Fruit fly (Drosophila melanogaster) whole organism: ENCODE data around the gene Scsalpha2.

Experiments used
- CG8478 ChIP-seq: fragments of >200 bp; optimal IDR thresholded peaks from 2 replicates; lab custom pipeline; 2018; ENCODE audit warnings: inconsistent platforms
- Dll ChIP-seq: fragments of >200 bp; optimal IDR thresholded peaks from 2 replicates; lab custom pipeline; 2017
- EcR ChIP-seq, 2 experiments: fragments of >200 bp; optimal IDR thresholded peaks; 2 replicates each; lab custom pipeline; 2017; ENCODE audit warnings: missing biosample characterization in 2 of 2, missing genetic modification characterization in 2 of 2, missing genetic modification reagents in 2 of 2
- pan ChIP-seq: fragments of >200 bp; optimal IDR thresholded peaks from 2 replicates; lab custom pipeline; 2017
- psq ChIP-seq: fragments of >200 bp; optimal IDR thresholded peaks from 2 replicates; lab custom pipeline; 2017
- usp ChIP-seq: fragments of >200 bp; optimal IDR thresholded peaks from 2 replicates; lab custom pipeline; 2017; ENCODE audit warnings: missing biosample characterization, missing genetic modification characterization, mixed read lengths

Scsalpha2 gene

DNA sequence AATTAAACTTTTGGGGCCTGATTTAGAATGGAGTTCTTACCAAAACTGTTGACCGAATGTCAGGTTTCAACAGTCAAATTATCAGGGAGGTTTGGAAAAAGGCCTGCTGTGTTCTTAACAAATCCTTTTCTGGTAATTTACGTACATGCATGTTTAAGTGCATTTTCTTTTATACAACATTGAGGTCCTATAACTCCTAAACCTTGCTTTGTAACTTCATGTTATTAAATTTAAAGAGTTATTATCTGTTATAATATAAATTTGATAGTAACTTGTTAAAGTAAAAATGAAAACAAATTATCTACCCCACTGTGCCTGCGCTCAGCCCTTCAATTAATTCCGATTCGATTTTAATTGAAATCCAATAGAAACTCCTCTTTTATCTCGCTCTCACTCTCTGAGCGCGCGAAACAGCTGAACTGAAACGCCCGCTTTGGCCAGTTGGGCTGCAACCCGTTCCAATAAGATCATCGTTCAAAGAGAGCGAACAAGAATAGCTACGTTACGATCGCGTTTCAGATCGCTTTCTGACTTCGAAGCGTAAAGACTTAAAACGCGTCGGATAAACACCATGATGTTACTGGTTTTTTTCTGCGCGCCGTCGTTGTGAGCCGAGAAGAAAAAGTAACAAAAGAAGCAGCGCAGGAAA is at the start of gene Scsalpha2:
Scsalpha2 (minus strand) TSS at position 51 of the 649 bp plus-strand sequence.
- no peak for TF ChIP-seq usp (GFP tag; lab: Kevin White, UChicago)
- no peak for TF ChIP-seq psq (lab: Kevin White, UChicago)
- TF ChIP-seq EcR (GFP tag; optimal IDR thresholded peaks at IDR 0.05; lab: Kevin White, UChicago): no peak
- TF ChIP-seq pan (lab: Kevin White, UChicago): no peak
- no peak for TF ChIP-seq CG8478 (lab: Kevin White, UChicago)
- TF ChIP-seq Dll (lab: Kevin White, UChicago): no peak

DNA sequence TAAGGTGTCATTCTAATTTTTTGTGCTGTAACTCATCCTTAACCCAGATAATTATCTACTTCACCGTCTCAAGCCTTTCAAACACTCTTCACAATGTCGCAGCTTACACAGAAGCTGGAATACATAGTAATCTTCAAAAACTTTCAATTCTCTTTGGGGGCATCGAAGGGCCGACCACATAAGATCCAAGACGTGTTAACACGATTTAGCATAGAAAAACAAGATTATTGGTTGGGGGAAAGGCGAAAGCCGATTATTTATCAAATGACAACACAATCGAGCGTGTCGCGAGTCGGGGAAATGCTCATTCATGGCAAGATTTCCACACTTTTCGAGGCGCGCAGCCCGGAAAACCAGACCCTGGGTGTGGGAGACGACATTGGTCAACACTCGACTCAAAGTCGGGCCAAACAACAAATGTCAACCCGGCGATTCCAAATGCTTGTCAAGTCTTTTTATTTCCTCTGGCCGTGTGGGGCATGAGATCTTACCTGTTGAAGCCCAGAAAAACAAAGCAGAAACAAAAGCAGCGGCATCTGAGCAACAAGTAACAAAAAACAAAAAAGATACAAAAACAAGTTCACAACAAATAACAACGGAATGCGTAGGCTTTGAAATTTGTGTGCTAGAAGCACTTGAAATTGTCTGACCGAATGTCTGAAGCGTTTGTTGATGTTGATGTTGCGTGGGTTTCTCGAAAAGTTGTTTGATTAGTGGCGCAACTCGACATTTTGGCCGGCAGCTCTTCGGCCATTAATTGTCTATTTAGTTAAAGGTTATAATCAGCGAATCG is 47.7 kb upstream of the Scsalpha2 start:
- TF ChIP-seq EcR (GFP tag; optimal IDR thresholded peaks at IDR 0.05; lab: Kevin White, UChicago) (no peak), pan (lab: Kevin White, UChicago) (no peak), CG8478 (lab: Kevin White, UChicago) (no peak), usp (GFP tag; lab: Kevin White, UChicago) (no peak), psq (lab: Kevin White, UChicago) (no peak), Dll (lab: Kevin White, UChicago) (no peak)

DNA sequence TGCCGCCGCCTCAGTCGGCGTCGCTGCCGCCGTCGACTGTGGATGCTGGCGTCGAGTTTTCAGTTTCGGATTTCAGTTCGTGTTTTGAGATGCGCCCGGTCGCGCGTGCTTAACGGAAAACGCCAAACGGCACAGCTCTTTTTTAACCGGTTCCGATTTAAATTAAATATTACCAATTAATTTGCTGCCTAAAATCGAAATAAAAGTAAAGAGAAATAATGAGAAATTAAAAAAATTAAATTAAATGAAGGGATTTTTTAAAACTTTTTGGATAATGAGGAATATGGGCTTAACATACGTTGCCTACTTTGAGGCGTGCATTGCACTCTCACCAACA is 46.3 kb upstream of the Scsalpha2 start:
- TF ChIP-seq EcR (GFP tag; optimal IDR thresholded peaks at IDR 0.05; lab: Kevin White, UChicago) (no peak), Dll (lab: Kevin White, UChicago) (no peak), usp (GFP tag; lab: Kevin White, UChicago) (no peak), CG8478 (lab: Kevin White, UChicago) (no peak), pan (lab: Kevin White, UChicago) (no peak), psq (lab: Kevin White, UChicago) (no peak)

DNA sequence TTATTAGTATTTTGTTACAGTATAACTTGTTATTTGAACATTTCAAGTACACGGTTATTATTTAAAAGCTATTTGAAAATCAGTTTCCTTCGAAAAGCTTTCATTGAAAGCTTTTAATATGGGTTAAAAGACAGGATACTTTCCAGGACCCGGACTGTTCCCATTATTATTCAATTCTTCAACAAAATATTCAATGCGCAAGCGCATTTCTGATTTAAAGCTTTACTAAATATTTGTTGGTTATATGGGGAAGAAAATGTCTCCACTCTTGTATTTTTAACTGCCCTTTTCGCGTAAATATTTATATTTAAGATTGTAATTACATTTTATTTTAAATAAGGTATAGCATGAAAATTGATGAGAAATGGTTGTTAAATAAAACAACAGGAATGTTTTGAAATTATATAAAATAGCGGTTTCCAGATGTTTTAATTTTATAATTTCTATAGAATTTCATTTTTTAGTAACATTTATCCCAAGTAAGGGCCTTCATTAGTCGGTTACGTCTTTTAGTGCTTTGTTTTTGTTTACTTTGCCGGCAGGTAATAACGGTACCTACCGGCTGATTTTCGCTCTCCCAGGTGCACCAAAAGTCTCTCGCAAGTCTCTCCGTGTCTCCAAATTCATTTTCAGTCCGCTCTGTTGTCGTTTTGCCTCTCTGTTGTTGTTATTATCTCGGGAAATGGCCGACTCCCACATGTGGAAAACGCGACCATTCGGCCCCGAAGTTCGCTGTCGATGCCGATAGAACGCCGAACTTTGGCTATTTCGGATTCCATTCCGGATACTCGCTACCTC is 45.7 kb upstream of the Scsalpha2 start:
- TF ChIP-seq pan (lab: Kevin White, UChicago): no peak
- TF ChIP-seq EcR (GFP tag; optimal IDR thresholded peaks at IDR 0.05; lab: Kevin White, UChicago): no peak
- TF ChIP-seq usp (GFP tag; lab: Kevin White, UChicago): no peak
- TF ChIP-seq CG8478 (lab: Kevin White, UChicago): no peak
- no peak for TF ChIP-seq Dll (lab: Kevin White, UChicago)
- TF ChIP-seq psq (lab: Kevin White, UChicago): no peak

DNA sequence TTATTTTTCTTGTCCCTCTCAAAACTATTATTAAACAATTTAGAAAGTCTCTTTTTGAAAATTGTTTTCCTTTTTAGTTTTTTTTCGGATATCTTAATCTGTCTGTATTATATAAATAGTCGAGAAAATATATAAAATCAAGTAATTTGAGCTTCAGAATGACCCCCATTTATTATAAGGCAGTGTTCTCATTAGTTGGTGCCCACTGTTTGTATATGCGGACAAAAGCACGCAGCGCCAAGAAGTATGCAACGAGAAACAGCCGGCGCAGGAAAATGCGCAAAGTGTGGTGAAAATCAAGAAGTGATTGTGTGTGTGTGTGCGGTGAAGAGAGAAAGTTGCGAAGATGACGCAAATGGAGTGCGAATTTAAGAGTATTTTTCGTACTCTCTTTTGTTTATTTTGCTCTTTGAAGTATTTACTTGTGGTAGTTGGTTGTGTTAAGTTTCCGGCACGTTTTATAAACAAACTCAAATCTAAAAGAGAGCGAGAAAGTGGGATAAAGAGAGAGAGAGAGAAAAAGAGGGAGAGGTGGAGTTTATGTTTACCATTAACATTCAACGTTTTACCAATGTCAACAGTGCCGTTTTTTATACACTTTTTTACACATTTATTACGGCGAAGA is 40.3 kb upstream of the Scsalpha2 start:
- no peak for TF ChIP-seq EcR (GFP tag; optimal IDR thresholded peaks at IDR 0.05; lab: Kevin White, UChicago)
- no peak for TF ChIP-seq Dll (lab: Kevin White, UChicago)
- TF ChIP-seq pan (lab: Kevin White, UChicago): no peak
- TF ChIP-seq usp (GFP tag; lab: Kevin White, UChicago): no peak
- no peak for TF ChIP-seq psq (lab: Kevin White, UChicago)
- no peak for TF ChIP-seq CG8478 (lab: Kevin White, UChicago)

DNA sequence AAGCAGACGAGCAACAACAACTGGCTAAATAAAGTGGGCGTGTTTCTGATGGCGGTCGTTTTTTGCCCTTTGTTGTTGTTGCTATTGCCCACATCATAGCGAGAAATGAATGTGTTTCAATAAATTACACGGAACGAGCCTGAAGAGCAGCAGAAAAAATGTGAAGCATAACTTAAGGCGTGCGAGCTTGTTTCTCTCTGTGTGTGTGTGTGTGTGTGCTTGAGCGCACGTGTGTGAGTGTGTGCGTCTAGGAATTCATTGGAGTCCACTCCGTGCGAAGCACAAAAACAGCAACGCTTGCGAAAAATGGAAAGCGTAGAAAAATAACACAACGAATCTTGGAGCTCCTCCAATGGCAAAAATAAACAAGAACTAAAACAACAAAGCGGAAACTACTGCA is 37.7 kb upstream of the Scsalpha2 start:
- no peak for TF ChIP-seq pan (lab: Kevin White, UChicago)
- no peak for TF ChIP-seq EcR (GFP tag; optimal IDR thresholded peaks at IDR 0.05; lab: Kevin White, UChicago)
- no peak for TF ChIP-seq CG8478 (lab: Kevin White, UChicago)
- no peak for TF ChIP-seq usp (GFP tag; lab: Kevin White, UChicago)
- no peak for TF ChIP-seq psq (lab: Kevin White, UChicago)
- TF ChIP-seq Dll (lab: Kevin White, UChicago): no peak

DNA sequence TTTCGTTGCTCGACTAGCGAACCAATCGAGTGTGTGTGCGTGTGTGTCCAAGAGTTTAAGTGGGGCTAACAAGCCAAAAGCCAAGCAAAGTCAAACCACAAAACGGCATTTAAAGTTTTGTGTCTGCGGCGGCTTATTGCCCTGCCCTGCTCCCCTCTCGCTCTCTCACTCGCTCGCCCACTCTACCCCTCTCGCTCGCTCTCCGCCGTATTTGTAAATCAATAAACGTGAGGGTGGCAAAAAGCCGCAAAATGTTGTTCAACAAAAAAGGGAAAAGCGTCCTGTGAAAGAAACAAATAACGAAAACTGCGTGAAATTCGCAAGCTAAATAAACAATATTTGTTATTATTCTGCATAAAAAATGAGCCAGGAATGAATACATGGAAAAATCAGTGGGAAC is 36.9 kb upstream of the Scsalpha2 start:
- no peak for TF ChIP-seq usp (GFP tag; lab: Kevin White, UChicago)
- TF ChIP-seq CG8478 (lab: Kevin White, UChicago): no peak
- TF ChIP-seq Dll (lab: Kevin White, UChicago): no peak
- TF ChIP-seq psq (lab: Kevin White, UChicago): no peak
- no peak for TF ChIP-seq pan (lab: Kevin White, UChicago)

DNA sequence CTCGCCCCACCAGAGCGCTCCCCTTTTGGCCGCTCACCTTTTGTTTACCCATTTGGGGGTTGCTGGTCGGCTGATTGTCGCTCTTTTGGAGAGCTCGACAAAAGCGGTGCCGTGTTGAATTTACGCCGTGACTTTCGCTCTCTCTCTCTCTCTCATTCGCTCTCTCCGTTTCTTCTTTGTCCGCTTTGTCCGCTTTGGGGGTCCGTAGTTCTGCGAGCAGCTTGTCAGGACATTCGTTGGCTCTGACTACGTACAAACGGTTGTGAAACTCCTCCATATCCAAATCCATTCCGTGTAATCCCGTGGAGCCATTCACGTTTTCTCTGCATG is 36.5 kb upstream of the Scsalpha2 start:
- TF ChIP-seq CG8478 (lab: Kevin White, UChicago) (no peak), psq (lab: Kevin White, UChicago) (no peak), EcR (GFP tag; optimal IDR thresholded peaks at IDR 0.05; lab: Kevin White, UChicago) (no peak), pan (lab: Kevin White, UChicago) (no peak), usp (GFP tag; lab: Kevin White, UChicago) (no peak), Dll (lab: Kevin White, UChicago) (no peak)

DNA sequence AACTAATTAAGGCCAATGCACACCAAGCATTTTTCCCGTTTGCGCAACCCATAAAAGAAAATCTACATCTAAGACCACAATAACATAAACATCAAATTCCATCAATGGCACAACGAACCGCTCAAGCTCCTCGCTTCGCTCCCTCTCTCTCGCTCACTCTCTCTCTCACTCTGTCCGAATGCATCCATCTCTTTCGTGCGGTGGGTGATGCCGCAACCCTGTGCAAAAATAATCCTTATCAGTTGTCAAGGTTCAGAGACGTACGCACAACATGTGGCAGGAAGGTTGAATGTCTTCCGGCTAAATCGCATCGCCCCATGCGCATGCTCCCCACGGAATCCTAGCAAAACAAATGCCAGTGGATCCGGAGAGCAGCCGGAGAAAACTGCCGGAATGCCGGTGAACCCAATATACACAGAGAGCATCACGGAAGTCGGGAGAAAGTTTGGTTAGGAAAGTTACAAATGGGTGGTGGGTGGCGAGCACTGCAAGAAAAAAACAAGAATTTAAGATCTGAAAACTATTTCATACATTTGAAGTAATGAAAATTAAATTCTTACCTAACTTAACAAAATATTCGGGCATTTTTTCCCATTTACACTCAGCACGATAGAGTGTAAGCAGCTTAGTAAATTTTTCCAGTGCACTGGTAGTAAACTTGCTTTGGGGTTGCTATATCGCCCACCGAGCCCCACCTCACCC is 36.0 kb upstream of the Scsalpha2 start:
- TF ChIP-seq pan (lab: Kevin White, UChicago): no peak
- no peak for TF ChIP-seq Dll (lab: Kevin White, UChicago)
- no peak for TF ChIP-seq CG8478 (lab: Kevin White, UChicago)
- no peak for TF ChIP-seq usp (GFP tag; lab: Kevin White, UChicago)
- TF ChIP-seq EcR (GFP tag; optimal IDR thresholded peaks at IDR 0.05; lab: Kevin White, UChicago): no peak
- TF ChIP-seq psq (lab: Kevin White, UChicago): no peak

DNA sequence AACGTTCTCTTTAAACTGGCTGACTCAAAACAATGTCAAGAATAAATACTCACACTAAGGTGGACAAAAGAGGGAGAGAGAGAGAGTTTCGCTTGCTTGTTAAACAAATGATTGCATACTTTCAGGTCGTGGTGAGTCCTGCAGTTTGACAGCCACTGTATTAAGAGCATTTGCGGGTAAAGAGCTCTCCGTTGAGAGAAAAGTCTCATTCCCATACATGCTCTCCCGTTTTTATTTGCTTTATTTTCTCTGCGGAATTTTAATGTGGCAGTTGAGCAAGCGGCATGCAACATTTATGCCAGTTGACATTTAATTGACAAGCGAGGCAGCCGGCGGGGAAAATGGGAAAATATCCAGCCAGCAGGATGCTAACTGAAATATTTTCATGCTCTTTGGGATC is 32.4 kb upstream of the Scsalpha2 start:
- TF ChIP-seq psq (lab: Kevin White, UChicago) (no peak), usp (GFP tag; lab: Kevin White, UChicago) (no peak), pan (lab: Kevin White, UChicago) (no peak), CG8478 (lab: Kevin White, UChicago) (no peak), Dll (lab: Kevin White, UChicago) (no peak), EcR (GFP tag; optimal IDR thresholded peaks at IDR 0.05; lab: Kevin White, UChicago) (no peak)
